Fruit fly (Drosophila melanogaster) whole organism, embryonic: ENCODE data around the gene Nthl1.

ENCODE experiments used
- Aef1 ChIP-seq: fragments of 200-800 bp; sonication (Bioruptor generic); IDR thresholded peaks from 3 replicates; pipeline ENCODE4 v1.3.6; 2022; ENCODE audit warnings: missing biosample characterization, missing genetic modification characterization
- Asciz ChIP-seq: fragments of 200-800 bp; sonication (Bioruptor generic); optimal IDR thresholded peaks from 2 replicates; lab custom pipeline; 2017; ENCODE audit warnings: missing biosample characterization, mild to moderate bottlenecking, missing genetic modification characterization, missing genetic modification reagents
- Blimp-1 ChIP-seq: fragments of 200-800 bp; sonication (Bioruptor generic); optimal IDR thresholded peaks from 3 replicates; lab custom pipeline; 2018; ENCODE audit warnings: missing biosample characterization, missing genetic modification characterization, mild to moderate bottlenecking, moderate library complexity, missing genetic modification reagents
- CG1024 ChIP-seq: fragments of 200-800 bp; sonication (Bioruptor generic); IDR thresholded peaks from 2 replicates; pipeline ENCODE4 v1.3.6; 2022; ENCODE audit warnings: missing biosample characterization, missing genetic modification characterization
- CG10366 ChIP-seq: fragments of 200-800 bp; sonication (Bioruptor generic); IDR thresholded peaks from 2 replicates; pipeline ENCODE4 v1.3.6; 2022; ENCODE audit warnings: missing biosample characterization, missing genetic modification characterization
- CG11398 ChIP-seq: fragments of 200-800 bp; sonication (Bioruptor generic); optimal IDR thresholded peaks from 2 replicates; lab custom pipeline; 2016; ENCODE audit warnings: missing biosample characterization, missing genetic modification characterization
- CG12299 ChIP-seq: fragments of 200-800 bp; sonication (Bioruptor generic); optimal IDR thresholded peaks from 2 replicates; lab custom pipeline; 2018; ENCODE audit warnings: missing biosample characterization, mild to moderate bottlenecking, missing genetic modification characterization
- CG12391 ChIP-seq: fragments of 200-800 bp; sonication (Bioruptor generic); optimal IDR thresholded peaks from 3 replicates; lab custom pipeline; 2018; ENCODE audit warnings: missing biosample characterization, mild to moderate bottlenecking, missing genetic modification characterization, moderate library complexity
- CG12744 ChIP-seq: fragments of 200-800 bp; sonication (Bioruptor generic); optimal IDR thresholded peaks from 2 replicates; lab custom pipeline; 2016; ENCODE audit warnings: missing biosample characterization, missing genetic modification characterization
- CG14014 ChIP-seq: fragments of 200-800 bp; sonication (Bioruptor generic); IDR thresholded peaks from 2 replicates; pipeline ENCODE4 v1.3.6; 2022; ENCODE audit warnings: missing biosample characterization, missing genetic modification characterization
- CG14441 ChIP-seq: fragments of 200-800 bp; sonication (Bioruptor generic); IDR thresholded peaks from 2 replicates; pipeline ENCODE4 v1.3.6; 2022; ENCODE audit warnings: missing biosample characterization, missing genetic modification characterization
- CG1603 ChIP-seq: fragments of 200-800 bp; sonication (Bioruptor generic); optimal IDR thresholded peaks from 2 replicates; lab custom pipeline; 2019; ENCODE audit warnings: missing biosample characterization, mild to moderate bottlenecking, missing genetic modification characterization, moderate library complexity
- CG16815 ChIP-seq: fragments of 200-800 bp; sonication (Bioruptor generic); optimal IDR thresholded peaks from 3 replicates; lab custom pipeline; 2017; ENCODE audit warnings: missing biosample characterization, mild to moderate bottlenecking, missing genetic modification characterization
- CG18764 ChIP-seq: fragments of 200-800 bp; sonication (Bioruptor generic); optimal IDR thresholded peaks from 3 replicates; lab custom pipeline; 2016; ENCODE audit warnings: missing biosample characterization, missing genetic modification characterization
- CG31388 ChIP-seq: fragments of 200-800 bp; sonication (Bioruptor generic); optimal IDR thresholded peaks from 2 replicates; lab custom pipeline; 2016; ENCODE audit warnings: missing biosample characterization, missing genetic modification characterization
- CG32767 ChIP-seq: fragments of 200-800 bp; sonication (Bioruptor generic); IDR thresholded peaks from 2 replicates; pipeline ENCODE4 v1.3.6; 2022; ENCODE audit warnings: missing biosample characterization, missing genetic modification characterization
- CG4282 ChIP-seq: fragments of 200-800 bp; sonication (Bioruptor generic); optimal IDR thresholded peaks from 2 replicates; lab custom pipeline; 2016; ENCODE audit warnings: missing biosample characterization, missing genetic modification characterization
- CG4424 ChIP-seq: fragments of 200-800 bp; sonication (Bioruptor generic); optimal IDR thresholded peaks from 3 replicates; lab custom pipeline; 2016; ENCODE audit warnings: missing biosample characterization, missing genetic modification characterization
- CG6683 ChIP-seq: fragments of 200-800 bp; sonication (Bioruptor generic); optimal IDR thresholded peaks from 2 replicates; lab custom pipeline; 2017; ENCODE audit warnings: missing biosample characterization, mild to moderate bottlenecking, missing genetic modification characterization, missing genetic modification reagents
- CG6791 ChIP-seq: fragments of 200-800 bp; sonication (Bioruptor generic); IDR thresholded peaks from 3 replicates; pipeline ENCODE4 v1.3.6; 2022; ENCODE audit warnings: missing biosample characterization, missing genetic modification characterization; ENCODE audit not compliant: partially characterized antibody
- CG6813 ChIP-seq: fragments of 200-800 bp; sonication (Bioruptor generic); optimal IDR thresholded peaks from 2 replicates; lab custom pipeline; 2017; ENCODE audit warnings: missing biosample characterization, missing genetic modification characterization, mild to moderate bottlenecking, moderate library complexity, missing genetic modification reagents
- CG7745 ChIP-seq: fragments of 200-800 bp; sonication (Bioruptor generic); optimal IDR thresholded peaks from 2 replicates; lab custom pipeline; 2018; ENCODE audit warnings: missing biosample characterization, mild to moderate bottlenecking, missing genetic modification characterization, moderate library complexity
- CG9609 ChIP-seq: fragments of 200-800 bp; sonication (Bioruptor generic); optimal IDR thresholded peaks from 3 replicates; lab custom pipeline; 2016; ENCODE audit warnings: missing biosample characterization, missing genetic modification characterization
- CG9817 ChIP-seq: fragments of 200-800 bp; sonication (Bioruptor generic); optimal IDR thresholded peaks from 2 replicates; lab custom pipeline; 2018; ENCODE audit warnings: missing biosample characterization, mild to moderate bottlenecking, missing genetic modification characterization, moderate library complexity
- Dbx ChIP-seq: fragments of 200-800 bp; sonication (Bioruptor generic); IDR thresholded peaks from 3 replicates; pipeline ENCODE4 v1.3.6; 2022; ENCODE audit warnings: missing biosample characterization, missing genetic modification characterization
- Dip3 ChIP-seq: fragments of 200-800 bp; sonication (Bioruptor generic); optimal IDR thresholded peaks from 3 replicates; lab custom pipeline; 2016; ENCODE audit warnings: missing biosample characterization, missing genetic modification characterization
- GATAe ChIP-seq: fragments of 200-800 bp; sonication (Bioruptor generic); conservative IDR thresholded peaks from 2 replicates; pipeline ENCODE4 v1.3.6; 2022; ENCODE audit warnings: missing biosample characterization, missing genetic modification characterization
- H15 ChIP-seq: fragments of 200-800 bp; sonication (Bioruptor generic); IDR thresholded peaks from 3 replicates; pipeline ENCODE4 v1.3.6; 2022; ENCODE audit warnings: missing biosample characterization, missing genetic modification characterization
- H2.0 ChIP-seq: fragments of 200-800 bp; sonication (Bioruptor generic); IDR thresholded peaks from 2 replicates; pipeline ENCODE4 v1.3.6; 2022; ENCODE audit warnings: missing biosample characterization, missing genetic modification characterization
- Hmx ChIP-seq: fragments of 200-800 bp; sonication (Bioruptor generic); optimal IDR thresholded peaks from 2 replicates; lab custom pipeline; 2016; ENCODE audit warnings: missing biosample characterization, missing genetic modification characterization
- Hsf ChIP-seq: fragments of 200-800 bp; sonication (Bioruptor generic); optimal IDR thresholded peaks from 3 replicates; lab custom pipeline; 2016; ENCODE audit warnings: missing biosample characterization, missing genetic modification characterization
- Lhr ChIP-seq: fragments of 200-800 bp; sonication (Bioruptor generic); optimal IDR thresholded peaks from 3 replicates; lab custom pipeline; 2017; ENCODE audit warnings: mild to moderate bottlenecking, missing biosample characterization, missing genetic modification reagents, missing genetic modification characterization
- Lpt ChIP-seq: fragments of >200 bp; optimal IDR thresholded peaks from 2 replicates; lab custom pipeline; 2018; ENCODE audit warnings: missing biosample characterization, missing genetic modification characterization
- MTF-1 ChIP-seq: fragments of 200-800 bp; sonication (Bioruptor generic); optimal IDR thresholded peaks from 2 replicates; lab custom pipeline; 2018; ENCODE audit warnings: missing biosample characterization, mild to moderate bottlenecking, missing genetic modification characterization, borderline replicate concordance
- Spps ChIP-seq: fragments of 200-800 bp; sonication (Bioruptor generic); optimal IDR thresholded peaks from 2 replicates; lab custom pipeline; 2018; ENCODE audit warnings: missing biosample characterization, mild to moderate bottlenecking, missing genetic modification characterization
- Tbp ChIP-seq: fragments of >200 bp; optimal IDR thresholded peaks from 2 replicates; lab custom pipeline; 2018; ENCODE audit warnings: missing biosample characterization, missing genetic modification characterization
- ara ChIP-seq: fragments of 200-800 bp; sonication (Bioruptor generic); IDR thresholded peaks from 2 replicates; pipeline ENCODE4 v1.3.6; 2022; ENCODE audit warnings: missing biosample characterization, missing genetic modification characterization
- bcd ChIP-seq: fragments of 200-800 bp; sonication (Bioruptor generic); optimal IDR thresholded peaks from 2 replicates; lab custom pipeline; 2017; ENCODE audit warnings: missing biosample characterization, mild to moderate bottlenecking, missing genetic modification characterization
- chn ChIP-seq: fragments of 200-800 bp; sonication (Bioruptor generic); optimal IDR thresholded peaks from 2 replicates; lab custom pipeline; 2016; ENCODE audit warnings: missing biosample characterization, missing genetic modification characterization
- gce ChIP-seq: fragments of 200-800 bp; sonication (Bioruptor generic); IDR thresholded peaks from 3 replicates; pipeline ENCODE4 v1.3.6; 2022; ENCODE audit warnings: missing biosample characterization, missing genetic modification characterization
- gro ChIP-seq: fragments of 200-800 bp; sonication (Bioruptor generic); optimal IDR thresholded peaks from 2 replicates; lab custom pipeline; 2016; ENCODE audit warnings: missing biosample characterization, missing genetic modification characterization
- h ChIP-seq: fragments of >200 bp; optimal IDR thresholded peaks from 2 replicates; lab custom pipeline; 2017
- jumu ChIP-seq: fragments of 200-800 bp; sonication (Bioruptor generic); optimal IDR thresholded peaks from 3 replicates; lab custom pipeline; 2016; ENCODE audit warnings: missing biosample characterization, missing genetic modification characterization
- kah ChIP-seq: fragments of 200-800 bp; sonication (Bioruptor generic); optimal IDR thresholded peaks from 2 replicates; lab custom pipeline; 2018; ENCODE audit warnings: missing biosample characterization, mild to moderate bottlenecking, missing genetic modification characterization
- lmd ChIP-seq: fragments of 200-800 bp; sonication (Bioruptor generic); IDR thresholded peaks from 2 replicates; pipeline ENCODE4 v1.3.6; 2022; ENCODE audit warnings: missing biosample characterization, missing genetic modification characterization
- otp ChIP-seq: fragments of 200-800 bp; sonication (Bioruptor generic); IDR thresholded peaks from 3 replicates; pipeline ENCODE4, ENCODE4 v1.3.6; 2022; ENCODE audit warnings: missing biosample characterization, missing genetic modification characterization
- sob ChIP-seq: fragments of 200-800 bp; sonication (Bioruptor generic); IDR thresholded peaks from 2 replicates; pipeline ENCODE4 v1.3.6; 2022; ENCODE audit warnings: missing biosample characterization, missing genetic modification characterization
- ttk ChIP-seq: fragments of 200-800 bp; sonication (Bioruptor generic); IDR thresholded peaks from 2 replicates; pipeline ENCODE4 v2.1.2; 2022; ENCODE audit warnings: missing biosample characterization, missing genetic modification characterization
- twi ChIP-seq: fragments of 200-800 bp; optimal IDR thresholded peaks from 2 replicates; lab custom pipeline; 2019; ENCODE audit warnings: missing biosample characterization, mild to moderate bottlenecking, missing genetic modification characterization, moderate library complexity
- vnd ChIP-seq: fragments of 200-800 bp; sonication (Bioruptor generic); IDR thresholded peaks from 3 replicates; pipeline ENCODE4 v1.3.6; 2022; ENCODE audit warnings: missing biosample characterization, missing genetic modification characterization; ENCODE audit not compliant: partially characterized antibody
- wdn ChIP-seq: fragments of 200-800 bp; sonication (Bioruptor generic); IDR thresholded peaks from 2 replicates; pipeline ENCODE4 v1.3.6; 2022; ENCODE audit warnings: missing biosample characterization, missing genetic modification characterization
- zen2 ChIP-seq: fragments of 200-800 bp; sonication (Bioruptor generic); IDR thresholded peaks from 3 replicates; pipeline ENCODE4 v1.3.6; 2022; ENCODE audit warnings: missing biosample characterization, missing genetic modification characterization; ENCODE audit not compliant: partially characterized antibody

The Nthl1 gene

DNA sequence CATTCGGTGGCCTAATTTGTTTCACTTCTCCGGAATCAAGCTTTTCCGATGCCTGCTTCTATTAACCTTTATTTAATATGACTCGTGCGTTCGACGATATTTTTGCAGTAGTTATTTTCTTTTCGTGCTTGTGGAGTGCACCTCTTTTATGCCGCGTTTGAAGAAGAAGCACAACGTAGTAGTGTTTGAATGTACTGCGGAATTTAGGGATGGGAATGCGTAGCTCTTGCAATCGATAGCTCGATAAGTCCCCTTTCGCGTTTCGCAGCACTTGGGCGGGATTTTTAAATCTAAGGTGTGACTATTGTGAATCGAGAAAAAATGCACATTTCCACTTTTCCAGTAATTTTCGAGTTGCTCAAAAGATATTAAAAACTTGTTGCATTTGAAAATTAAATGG is 8.9 kb downstream of the Nthl1 start, which contains the start of the genes CG43739 and sky (continued):
- TF ChIP-seq CG32767 (GFP tag; lab: Robert Waterston, UW) (no peak), zen2 (peak; percentile 80), CG7745 (tag; lab: Kevin White, UChicago) (no peak), CG6813 (GFP tag; lab: Kevin White, UChicago) (no peak), H15 (GFP tag; lab: Robert Waterston, UW) (peak; percentile 23; the same call in 1 of the 3 replicates), CG14014 (GFP tag; lab: Robert Waterston, UW) (no peak), CG12391 (peak; percentile 24), CG6791 (GFP tag; lab: Robert Waterston, UW) (peak; percentile 91), chn (GFP tag; lab: Kevin White, UChicago) (peak; percentile 16), vnd (GFP tag; lab: Robert Waterston, UW) (peak; percentile 80), Tbp (no peak), CG9817 (tag; lab: Kevin White, UChicago) (no peak), CG11398 (GFP tag; lab: Kevin White, UChicago) (no peak), CG18764 (GFP tag; lab: Kevin White, UChicago) (no peak), sob (GFP tag; lab: Robert Waterston, UW) (peak; percentile 64), CG6683 (GFP tag; lab: Kevin White, UChicago) (no peak), CG31388 (GFP tag; lab: Kevin White, UChicago) (no peak), bcd (peak; percentile 7), Dip3 (GFP tag; lab: Kevin White, UChicago) (peak; percentile 16), CG4282 (GFP tag; lab: Kevin White, UChicago) (no peak), CG12744 (no peak), Aef1 (GFP tag; lab: Robert Waterston, UW) (no peak), gro (peak; percentile 68), wdn (no peak), CG9609 (GFP tag; lab: Kevin White, UChicago) (peak; percentile 31), Lpt (GFP tag; lab: Kevin White, UChicago) (no peak), CG12299 (tag; lab: Kevin White, UChicago) (no peak), MTF-1 (GFP tag; lab: Kevin White, UChicago) (no peak), CG14441 (GFP tag; lab: Robert Waterston, UW) (no peak), Hsf (GFP tag; lab: Kevin White, UChicago) (peak; percentile 0), H2.0 (GFP tag; lab: Robert Waterston, UW) (peak; percentile 18; the same call in 1 of the 2 replicates), ara (GFP tag; lab: Robert Waterston, UW) (no peak), CG10366 (GFP tag; lab: Robert Waterston, UW) (no peak), kah (GFP tag; lab: Kevin White, UChicago) (no peak), otp (GFP tag; lab: Robert Waterston, UW) (no peak), Asciz (GFP tag; lab: Kevin White, UChicago) (no peak), Dbx (GFP tag; lab: Robert Waterston, UW) (peak; percentile 48; the same call in 1 of the 3 replicates), h (lab: Kevin White, UChicago) (no peak), CG4424 (GFP tag; lab: Kevin White, UChicago) (peak; percentile 52), Lhr (GFP tag; lab: Kevin White, UChicago) (no peak), Spps (no peak), Hmx (no peak), GATAe (GFP tag; lab: Robert Waterston, UW) (no peak), CG16815 (GFP tag; lab: Kevin White, UChicago) (no peak), Blimp-1 (GFP tag; lab: Kevin White, UChicago) (no peak), CG1024 (no peak), gce (no peak), lmd (GFP tag; lab: Robert Waterston, UW) (0 out of 2 replicates have a peak, but pooled peaks have one; percentile 6), ttk (0 out of 2 replicates have a peak, but pooled peaks have one; percentile 18), jumu (GFP tag; lab: Kevin White, UChicago) (peak; percentile 43), CG1603 (tag; lab: Kevin White, UChicago) (peak; percentile 61), twi (tag; lab: Kevin White, UChicago) (no peak)
